Fruit fly (Drosophila melanogaster) whole organism, embryonic: Measurements from ENCODE around the gene Rab9.
A peak's percentile ranks its signal among the peaks of the same experiment; 100 is the strongest.

Experiments used
- Bdp1 ChIP-seq: fragments of 200-800 bp; sonication (Bioruptor generic); optimal IDR thresholded peaks from 3 replicates; lab custom pipeline; 2016; ENCODE audit warnings: missing biosample characterization, missing genetic modification characterization
- CG10462 ChIP-seq: fragments of 200-800 bp; sonication (Bioruptor generic); optimal IDR thresholded peaks from 2 replicates; lab custom pipeline; 2016; ENCODE audit warnings: missing biosample characterization, missing genetic modification characterization
- CG10543 ChIP-seq: fragments of 200-800 bp; sonication (Bioruptor generic); optimal IDR thresholded peaks from 3 replicates; lab custom pipeline; 2017; ENCODE audit warnings: missing biosample characterization, mild to moderate bottlenecking, missing genetic modification characterization, moderate library complexity
- CG11093 ChIP-seq: fragments of 200-800 bp; sonication (Bioruptor generic); IDR thresholded peaks from 3 replicates; pipeline ENCODE4 v1.3.6; 2022; ENCODE audit warnings: missing biosample characterization, missing genetic modification characterization
- CG12299 ChIP-seq: fragments of 200-800 bp; sonication (Bioruptor generic); optimal IDR thresholded peaks from 2 replicates; lab custom pipeline; 2018; ENCODE audit warnings: missing biosample characterization, mild to moderate bottlenecking, missing genetic modification characterization
- CG13287 ChIP-seq: fragments of 200-800 bp; sonication (Bioruptor generic); IDR thresholded peaks from 2 replicates; pipeline ENCODE4 v1.3.6; 2022; ENCODE audit warnings: missing biosample characterization, missing genetic modification characterization; ENCODE audit not compliant: partially characterized antibody
- CG15514 ChIP-seq: fragments of 200-800 bp; sonication (Bioruptor generic); optimal IDR thresholded peaks from 3 replicates; lab custom pipeline; 2017; ENCODE audit warnings: missing biosample characterization, missing genetic modification characterization, mild to moderate bottlenecking, moderate library complexity, missing genetic modification reagents
- CG1647 ChIP-seq: fragments of 200-800 bp; sonication (Bioruptor generic); optimal IDR thresholded peaks from 3 replicates; lab custom pipeline; 2016; ENCODE audit warnings: missing biosample characterization, missing genetic modification characterization
- CG17912 ChIP-seq: fragments of 200-800 bp; sonication (Bioruptor generic); optimal IDR thresholded peaks from 2 replicates; lab custom pipeline; 2018; ENCODE audit warnings: missing biosample characterization, mild to moderate bottlenecking, missing genetic modification characterization
- CG2116 ChIP-seq: fragments of 200-800 bp; sonication (Bioruptor generic); optimal IDR thresholded peaks from 3 replicates; lab custom pipeline; 2018; ENCODE audit warnings: missing biosample characterization, mild to moderate bottlenecking, missing genetic modification characterization
- CG2129 ChIP-seq: fragments of 200-800 bp; sonication (Bioruptor generic); IDR thresholded peaks from 2 replicates; pipeline ENCODE4 v1.3.6; 2022; ENCODE audit warnings: missing biosample characterization, missing genetic modification characterization; ENCODE audit not compliant: partially characterized antibody
- CG2199 ChIP-seq: fragments of 200-800 bp; sonication (Bioruptor generic); IDR thresholded peaks from 3 replicates; pipeline ENCODE4 v1.3.6; 2022; ENCODE audit warnings: missing biosample characterization, missing genetic modification characterization
- CG2202 ChIP-seq: fragments of 200-800 bp; sonication (Bioruptor generic); optimal IDR thresholded peaks from 2 replicates; lab custom pipeline; 2018; ENCODE audit warnings: missing biosample characterization, mild to moderate bottlenecking, missing genetic modification characterization
- CG2889 ChIP-seq: fragments of 200-800 bp; sonication (Bioruptor generic); IDR thresholded peaks from 3 replicates; pipeline ENCODE4 v1.3.6; 2022; ENCODE audit warnings: missing biosample characterization, missing genetic modification characterization
- CG31441 ChIP-seq: fragments of 200-800 bp; sonication (Bioruptor generic); IDR thresholded peaks from 2 replicates; pipeline ENCODE4 v1.3.6; 2022; ENCODE audit warnings: missing biosample characterization, missing genetic modification characterization
- CG32767 ChIP-seq: fragments of 200-800 bp; sonication (Bioruptor generic); IDR thresholded peaks from 2 replicates; pipeline ENCODE4 v1.3.6; 2022; ENCODE audit warnings: missing biosample characterization, missing genetic modification characterization
- CG3726 ChIP-seq: fragments of 200-800 bp; sonication (Bioruptor generic); IDR thresholded peaks from 3 replicates; pipeline ENCODE4, ENCODE4 v1.3.6; 2022; ENCODE audit warnings: missing biosample characterization, missing genetic modification characterization
- CG42726 ChIP-seq: fragments of 200-800 bp; sonication (Bioruptor generic); IDR thresholded peaks from 2 replicates; pipeline ENCODE4 v1.3.6; 2022; ENCODE audit warnings: missing biosample characterization, missing genetic modification characterization; ENCODE audit not compliant: partially characterized antibody
- CG4404 ChIP-seq: fragments of 200-800 bp; sonication (Bioruptor generic); IDR thresholded peaks from 2 replicates; pipeline ENCODE4 v1.3.6; 2022; ENCODE audit warnings: missing biosample characterization, missing genetic modification characterization
- CG5953 ChIP-seq: fragments of 200-800 bp; sonication (Bioruptor generic); IDR thresholded peaks from 2 replicates; pipeline ENCODE4 v1.3.6; 2022; ENCODE audit warnings: missing biosample characterization, missing genetic modification characterization
- CG6654 ChIP-seq: fragments of 200-800 bp; sonication (Bioruptor generic); optimal IDR thresholded peaks from 2 replicates; lab custom pipeline; 2017; ENCODE audit warnings: missing biosample characterization, mild to moderate bottlenecking, missing genetic modification characterization
- CG6791 ChIP-seq: fragments of 200-800 bp; sonication (Bioruptor generic); IDR thresholded peaks from 3 replicates; pipeline ENCODE4 v1.3.6; 2022; ENCODE audit warnings: missing biosample characterization, missing genetic modification characterization; ENCODE audit not compliant: partially characterized antibody
- CG7745 ChIP-seq: fragments of 200-800 bp; sonication (Bioruptor generic); optimal IDR thresholded peaks from 2 replicates; lab custom pipeline; 2018; ENCODE audit warnings: missing biosample characterization, mild to moderate bottlenecking, missing genetic modification characterization, moderate library complexity
- CG7786 ChIP-seq: fragments of 200-800 bp; sonication (Bioruptor generic); optimal IDR thresholded peaks from 2 replicates; lab custom pipeline; 2016; ENCODE audit warnings: missing biosample characterization, missing genetic modification characterization
- CG7928 ChIP-seq: fragments of 200-800 bp; sonication (Bioruptor generic); optimal IDR thresholded peaks from 2 replicates; lab custom pipeline; 2017; ENCODE audit warnings: missing biosample characterization, mild to moderate bottlenecking, missing genetic modification characterization
- CrebB ChIP-seq: fragments of 200-800 bp; sonication (Bioruptor generic); optimal IDR thresholded peaks from 3 replicates; lab custom pipeline; 2018; ENCODE audit warnings: missing biosample characterization, mild to moderate bottlenecking, missing genetic modification characterization
- Dbx ChIP-seq: fragments of 200-800 bp; sonication (Bioruptor generic); IDR thresholded peaks from 3 replicates; pipeline ENCODE4 v1.3.6; 2022; ENCODE audit warnings: missing biosample characterization, missing genetic modification characterization
- ERR ChIP-seq: fragments of 200-800 bp; sonication (Bioruptor generic); optimal IDR thresholded peaks from 2 replicates; lab custom pipeline; 2016; ENCODE audit warnings: missing biosample characterization, missing genetic modification characterization
- Elba2 ChIP-seq: fragments of 200-800 bp; sonication (Bioruptor generic); optimal IDR thresholded peaks from 3 replicates; lab custom pipeline; 2016; ENCODE audit warnings: missing biosample characterization, missing genetic modification characterization
- Ets65A ChIP-seq: fragments of 200-800 bp; sonication (Bioruptor generic); peaks from one replicate; lab custom pipeline; 2016; ENCODE audit warnings: missing biosample characterization, missing genetic modification characterization
- Gug ChIP-seq: fragments of 200-800 bp; sonication (Bioruptor generic); IDR thresholded peaks from 4 replicates; pipeline ENCODE4 v1.3.6; 2022; ENCODE audit warnings: missing biosample characterization, missing genetic modification characterization
- H15 ChIP-seq: fragments of 200-800 bp; sonication (Bioruptor generic); IDR thresholded peaks from 3 replicates; pipeline ENCODE4 v1.3.6; 2022; ENCODE audit warnings: missing biosample characterization, missing genetic modification characterization
- HLH4C ChIP-seq: fragments of 200-800 bp; sonication (Bioruptor generic); IDR thresholded peaks from 3 replicates; pipeline ENCODE4 v1.3.6; 2022; ENCODE audit warnings: missing biosample characterization, missing genetic modification characterization; ENCODE audit not compliant: partially characterized antibody
- Lhr ChIP-seq: fragments of 200-800 bp; sonication (Bioruptor generic); optimal IDR thresholded peaks from 3 replicates; lab custom pipeline; 2017; ENCODE audit warnings: mild to moderate bottlenecking, missing biosample characterization, missing genetic modification reagents, missing genetic modification characterization
- MESR4 ChIP-seq: fragments of 200-800 bp; sonication (Bioruptor generic); optimal IDR thresholded peaks from 2 replicates; lab custom pipeline; 2018; ENCODE audit warnings: missing biosample characterization, mild to moderate bottlenecking, missing genetic modification characterization, moderate library complexity
- Side ChIP-seq: fragments of 200-800 bp; sonication (Bioruptor generic); optimal IDR thresholded peaks from 2 replicates; lab custom pipeline; 2016; ENCODE audit warnings: missing biosample characterization, missing genetic modification characterization
- bigmax ChIP-seq: fragments of 200-800 bp; sonication (Bioruptor generic); optimal IDR thresholded peaks from 2 replicates; lab custom pipeline; 2018; ENCODE audit warnings: missing biosample characterization, mild to moderate bottlenecking, missing genetic modification characterization
- croc ChIP-seq: fragments of 200-800 bp; sonication (Bioruptor generic); conservative IDR thresholded peaks from 3 replicates; pipeline ENCODE4 v1.3.6; 2022; ENCODE audit warnings: missing biosample characterization, missing genetic modification characterization
- gfzf ChIP-seq: fragments of 200-800 bp; sonication (Bioruptor generic); optimal IDR thresholded peaks from 2 replicates; lab custom pipeline; 2016; ENCODE audit warnings: missing biosample characterization, mild to moderate bottlenecking, missing genetic modification characterization, moderate library complexity
- grau ChIP-seq: fragments of 200-800 bp; optimal IDR thresholded peaks from 3 replicates; lab custom pipeline; 2019; ENCODE audit warnings: missing biosample characterization, mild to moderate bottlenecking, missing genetic modification characterization, moderate library complexity
- ken ChIP-seq: fragments of 200-800 bp; sonication (Bioruptor generic); IDR thresholded peaks from 3 replicates; pipeline ENCODE4 v1.3.6; 2022; ENCODE audit warnings: missing biosample characterization, missing genetic modification characterization
- klu ChIP-seq: fragments of 200-800 bp; sonication (Bioruptor generic); IDR thresholded peaks from 2 replicates; pipeline ENCODE4 v1.3.6; 2022; ENCODE audit warnings: missing biosample characterization, missing genetic modification characterization
- lbe ChIP-seq: fragments of 200-800 bp; sonication (Bioruptor generic); optimal IDR thresholded peaks from 2 replicates; lab custom pipeline; 2016; ENCODE audit warnings: missing biosample characterization, mild to moderate bottlenecking, missing genetic modification characterization
- mld ChIP-seq: fragments of 200-800 bp; sonication (Bioruptor generic); IDR thresholded peaks from 3 replicates; pipeline ENCODE4 v1.3.6; 2022; ENCODE audit warnings: missing biosample characterization, missing genetic modification characterization; ENCODE audit not compliant: partially characterized antibody
- nerfin-1 ChIP-seq: fragments of 200-800 bp; sonication (Bioruptor generic); optimal IDR thresholded peaks from 3 replicates; lab custom pipeline; 2019; ENCODE audit warnings: missing biosample characterization, mild to moderate bottlenecking, missing genetic modification characterization, moderate library complexity
- pfk ChIP-seq: fragments of 200-800 bp; sonication (Bioruptor generic); optimal IDR thresholded peaks from 2 replicates; lab custom pipeline; 2018; ENCODE audit warnings: missing biosample characterization, mild to moderate bottlenecking, missing genetic modification characterization, moderate library complexity
- row ChIP-seq: fragments of 200-800 bp; sonication (Bioruptor generic); IDR thresholded peaks from 3 replicates; pipeline ENCODE4 v1.3.6; 2022; ENCODE audit warnings: missing biosample characterization, missing genetic modification characterization
- sna ChIP-seq: fragments of 200-800 bp; sonication (Bioruptor generic); IDR thresholded peaks from 2 replicates; pipeline ENCODE4 v1.3.6; 2022; ENCODE audit warnings: missing biosample characterization, missing genetic modification characterization; ENCODE audit not compliant: partially characterized antibody
- tna ChIP-seq: fragments of 200-800 bp; sonication (Bioruptor generic); IDR thresholded peaks from 2 replicates; pipeline ENCODE4 v1.3.6; 2022; ENCODE audit warnings: missing biosample characterization, missing genetic modification characterization; ENCODE audit not compliant: partially characterized antibody
- zen ChIP-seq: fragments of 200-800 bp; sonication (Bioruptor generic); optimal IDR thresholded peaks from 3 replicates; lab custom pipeline; 2018; ENCODE audit warnings: missing biosample characterization, mild to moderate bottlenecking, missing genetic modification characterization, moderate library complexity

Rab9 gene

dm6 chr2L:19444734-19445140 is 12.4 kb downstream of the Rab9 start, which contains the start of gene Hs2st (continued):
- peak; percentile 91; the same call in 2 of the 3 replicates for TF ChIP-seq CG3726 (GFP tag; lab: Robert Waterston, UW)
- TF ChIP-seq CrebB (tag; lab: Kevin White, UChicago), result peak; percentile 80
- no peak for TF ChIP-seq CG42726 (GFP tag; lab: Robert Waterston, UW)
- TF ChIP-seq CG6791 (GFP tag; lab: Robert Waterston, UW), result no peak
- peak; percentile 95 for TF ChIP-seq ken (GFP tag; lab: Robert Waterston, UW)
- TF ChIP-seq H15 (GFP tag; lab: Robert Waterston, UW), result peak; percentile 92
- peak; percentile 91 for TF ChIP-seq croc (GFP tag; lab: Robert Waterston, UW)
- peak; percentile 92 for TF ChIP-seq CG11093
- peak; percentile 42 for TF ChIP-seq MESR4
- TF ChIP-seq CG1647 (GFP tag; lab: Kevin White, UChicago), result peak; percentile 92
- TF ChIP-seq CG6654 (GFP tag; lab: Kevin White, UChicago), result peak; percentile 69
- peak; percentile 90 for TF ChIP-seq CG2889 (GFP tag; lab: Robert Waterston, UW)
- TF ChIP-seq grau, result peak; percentile 92
- TF ChIP-seq lbe (GFP tag; lab: Kevin White, UChicago), result peak; percentile 85
- peak; percentile 89 for TF ChIP-seq CG2116 (GFP tag; lab: Kevin White, UChicago)
- TF ChIP-seq Side (GFP tag; lab: Kevin White, UChicago), result peak; percentile 91
- peak; percentile 91 for TF ChIP-seq Bdp1
- peak; percentile 96 for TF ChIP-seq Dbx (GFP tag; lab: Robert Waterston, UW)
- peak; percentile 89 for TF ChIP-seq CG10462 (GFP tag; lab: Kevin White, UChicago)
- TF ChIP-seq bigmax (GFP tag; lab: Kevin White, UChicago), result peak; percentile 89
- no peak for TF ChIP-seq CG7745 (tag; lab: Kevin White, UChicago)
- TF ChIP-seq CG7786, result peak; percentile 96
- TF ChIP-seq sna (GFP tag; lab: Robert Waterston, UW), result no peak; the same call in 1 of the 2 replicates
- peak; percentile 57 for TF ChIP-seq CG17912 (GFP tag; lab: Kevin White, UChicago)
- TF ChIP-seq nerfin-1, result peak; percentile 98
- peak; percentile 81 for TF ChIP-seq CG12299 (tag; lab: Kevin White, UChicago)
- TF ChIP-seq gfzf (GFP tag; lab: Kevin White, UChicago), result peak; percentile 82
- peak; percentile 62 for TF ChIP-seq CG13287 (GFP tag; lab: Robert Waterston, UW)
- TF ChIP-seq CG32767 (GFP tag; lab: Robert Waterston, UW), result peak; percentile 83
- peak; percentile 81 for TF ChIP-seq CG2202 (tag; lab: Kevin White, UChicago)
- TF ChIP-seq CG31441, result no peak; the same call in 1 of the 2 replicates
- peak; percentile 71 for TF ChIP-seq CG7928 (GFP tag; lab: Kevin White, UChicago)
- peak; percentile 85 for TF ChIP-seq CG15514 (GFP tag; lab: Kevin White, UChicago)
- TF ChIP-seq row (GFP tag; lab: Robert Waterston, UW), result peak; percentile 98
- TF ChIP-seq mld (GFP tag; lab: Robert Waterston, UW), result no peak
- TF ChIP-seq CG5953 (GFP tag; lab: Robert Waterston, UW), result peak; percentile 82
- no peak for TF ChIP-seq tna (GFP tag; lab: Robert Waterston, UW)
- TF ChIP-seq CG2199, result peak; percentile 79; the same call in 1 of the 3 replicates
- TF ChIP-seq ERR (GFP tag; lab: Kevin White, UChicago), result peak; percentile 87
- peak; percentile 93 for TF ChIP-seq Gug
- peak; percentile 100 for TF ChIP-seq Ets65A (GFP tag; lab: Kevin White, UChicago)
- TF ChIP-seq HLH4C (GFP tag; lab: Robert Waterston, UW), result no peak
- peak; percentile 94 for TF ChIP-seq klu (GFP tag; lab: Robert Waterston, UW)
- TF ChIP-seq CG4404 (GFP tag; lab: Robert Waterston, UW), result peak; percentile 96
- TF ChIP-seq Elba2 (GFP tag; lab: Kevin White, UChicago), result peak; percentile 84
- TF ChIP-seq CG10543 (GFP tag; lab: Kevin White, UChicago), result peak; percentile 91
- TF ChIP-seq pfk (GFP tag; lab: Kevin White, UChicago), result peak; percentile 34
- peak; percentile 92 for TF ChIP-seq Lhr
- TF ChIP-seq zen (tag; lab: Kevin White, UChicago), result peak; percentile 90
- no peak for TF ChIP-seq CG2129 (GFP tag; lab: Robert Waterston, UW)
